Fruit fly (Drosophila melanogaster) whole organism, embryonic: ENCODE results near the gene Mvd.
A peak's percentile ranks its signal among the peaks of the same experiment; 100 is the strongest.

Experiments
- BEAF-32 ChIP-seq: fragments of 200-800 bp; sonication (Bioruptor generic); optimal IDR thresholded peaks from 3 replicates; lab custom pipeline; 2017; ENCODE audit warnings: missing biosample characterization, missing genetic modification characterization, mild to moderate bottlenecking, moderate library complexity, missing genetic modification reagents
- Blimp-1 ChIP-seq: fragments of 200-800 bp; sonication (Bioruptor generic); optimal IDR thresholded peaks from 3 replicates; lab custom pipeline; 2018; ENCODE audit warnings: missing biosample characterization, missing genetic modification characterization, mild to moderate bottlenecking, moderate library complexity, missing genetic modification reagents
- CG10267 ChIP-seq: fragments of 200-800 bp; sonication (Bioruptor generic); optimal IDR thresholded peaks from 2 replicates; lab custom pipeline; 2018; ENCODE audit warnings: missing biosample characterization, mild to moderate bottlenecking, missing genetic modification characterization, moderate library complexity
- CG12299 ChIP-seq: fragments of 200-800 bp; sonication (Bioruptor generic); optimal IDR thresholded peaks from 2 replicates; lab custom pipeline; 2018; ENCODE audit warnings: missing biosample characterization, mild to moderate bottlenecking, missing genetic modification characterization
- CG13287 ChIP-seq: fragments of 200-800 bp; sonication (Bioruptor generic); IDR thresholded peaks from 2 replicates; pipeline ENCODE4 v1.3.6; 2022; ENCODE audit warnings: missing biosample characterization, missing genetic modification characterization; ENCODE audit not compliant: partially characterized antibody
- CG15601 ChIP-seq: fragments of 200-800 bp; sonication (Bioruptor generic); optimal IDR thresholded peaks from 3 replicates; lab custom pipeline; 2019; ENCODE audit warnings: missing biosample characterization, mild to moderate bottlenecking, missing genetic modification characterization, moderate library complexity
- CG1603 ChIP-seq: fragments of 200-800 bp; sonication (Bioruptor generic); optimal IDR thresholded peaks from 2 replicates; lab custom pipeline; 2019; ENCODE audit warnings: missing biosample characterization, mild to moderate bottlenecking, missing genetic modification characterization, moderate library complexity
- CG17829 ChIP-seq: fragments of 200-800 bp; optimal IDR thresholded peaks from 2 replicates; lab custom pipeline; 2019; ENCODE audit warnings: missing biosample characterization, mild to moderate bottlenecking, missing genetic modification characterization, moderate library complexity
- CG17912 ChIP-seq: fragments of 200-800 bp; sonication (Bioruptor generic); optimal IDR thresholded peaks from 2 replicates; lab custom pipeline; 2018; ENCODE audit warnings: missing biosample characterization, mild to moderate bottlenecking, missing genetic modification characterization
- CG30020 ChIP-seq: fragments of 200-800 bp; optimal IDR thresholded peaks from 2 replicates; lab custom pipeline; 2019; ENCODE audit warnings: missing biosample characterization, mild to moderate bottlenecking, missing genetic modification characterization, moderate library complexity
- CG3407 ChIP-seq: fragments of 200-800 bp; sonication (Bioruptor generic); optimal IDR thresholded peaks from 2 replicates; lab custom pipeline; 2018; ENCODE audit warnings: missing biosample characterization, mild to moderate bottlenecking, missing genetic modification characterization
- CG34376 ChIP-seq: fragments of 200-800 bp; sonication (Bioruptor generic); optimal IDR thresholded peaks from 2 replicates; lab custom pipeline; 2018; ENCODE audit warnings: missing biosample characterization, mild to moderate bottlenecking, missing genetic modification characterization
- CG4617 ChIP-seq: fragments of 200-800 bp; sonication (Bioruptor generic); optimal IDR thresholded peaks from 3 replicates; lab custom pipeline; 2016; ENCODE audit warnings: missing biosample characterization, missing genetic modification characterization, borderline replicate concordance
- CG7928 ChIP-seq: fragments of 200-800 bp; sonication (Bioruptor generic); optimal IDR thresholded peaks from 2 replicates; lab custom pipeline; 2017; ENCODE audit warnings: missing biosample characterization, mild to moderate bottlenecking, missing genetic modification characterization
- CG7987 ChIP-seq: fragments of 200-800 bp; sonication (Bioruptor generic); optimal IDR thresholded peaks from 2 replicates; lab custom pipeline; 2018; ENCODE audit warnings: missing biosample characterization, mild to moderate bottlenecking, missing genetic modification characterization, moderate library complexity
- CG8089 ChIP-seq: fragments of 200-800 bp; sonication (Bioruptor generic); optimal IDR thresholded peaks from 3 replicates; lab custom pipeline; 2016; ENCODE audit warnings: missing biosample characterization, missing genetic modification characterization
- CG9797 ChIP-seq: fragments of 200-800 bp; sonication (Bioruptor generic); optimal IDR thresholded peaks from 3 replicates; lab custom pipeline; 2018; ENCODE audit warnings: missing biosample characterization, mild to moderate bottlenecking, missing genetic modification characterization
- CTCF ChIP-seq: fragments of 200-800 bp; sonication (Bioruptor generic); optimal IDR thresholded peaks from 2 replicates; lab custom pipeline; 2017; ENCODE audit warnings: missing biosample characterization, mild to moderate bottlenecking, missing genetic modification characterization, moderate library complexity
- Deaf1 ChIP-seq: fragments of 200-800 bp; optimal IDR thresholded peaks from 3 replicates; lab custom pipeline; 2019; ENCODE audit warnings: missing biosample characterization, mild to moderate bottlenecking, missing genetic modification characterization, moderate library complexity
- E2f2 ChIP-seq: fragments of 200-800 bp; sonication (Bioruptor generic); IDR thresholded peaks from 2 replicates; pipeline ENCODE4 v1.3.6; 2022; ENCODE audit warnings: missing biosample characterization, missing genetic modification characterization
- HLH4C ChIP-seq: fragments of 200-800 bp; sonication (Bioruptor generic); IDR thresholded peaks from 3 replicates; pipeline ENCODE4 v1.3.6; 2022; ENCODE audit warnings: missing biosample characterization, missing genetic modification characterization; ENCODE audit not compliant: partially characterized antibody
- Hr3 ChIP-seq: fragments of 200-800 bp; sonication (Bioruptor generic); optimal IDR thresholded peaks from 3 replicates; lab custom pipeline; 2016; ENCODE audit warnings: missing biosample characterization, missing genetic modification characterization
- Max ChIP-seq: fragments of 200-800 bp; sonication (Bioruptor generic); optimal IDR thresholded peaks from 2 replicates; lab custom pipeline; 2016; ENCODE audit warnings: missing biosample characterization, mild to moderate bottlenecking, missing genetic modification characterization
- Med ChIP-seq: fragments of 200-800 bp; sonication (Bioruptor generic); peaks from one replicate; lab custom pipeline; 2016; ENCODE audit warnings: missing biosample characterization, missing genetic modification characterization, mild to moderate bottlenecking, inconsistent platforms, moderate library complexity
- Opbp ChIP-seq: fragments of 200-800 bp; sonication (Bioruptor generic); IDR thresholded peaks from 3 replicates; pipeline ENCODE4 v1.3.6; 2022; ENCODE audit warnings: missing biosample characterization, missing genetic modification characterization; ENCODE audit not compliant: partially characterized antibody
- Pdp1 ChIP-seq, 2 experiments: fragments of 200-800 bp; sonication (Bioruptor generic); optimal IDR thresholded peaks; 3 replicates each; lab custom pipeline; 2016; ENCODE audit warnings: missing biosample characterization in 2 of 2, missing genetic modification characterization in 2 of 2, mild to moderate bottlenecking in 1 of 2, moderate library complexity in 1 of 2
- Xbp1 ChIP-seq: fragments of 200-800 bp; sonication (Bioruptor generic); optimal IDR thresholded peaks from 3 replicates; lab custom pipeline; 2016; ENCODE audit warnings: missing biosample characterization, mild to moderate bottlenecking, missing genetic modification characterization
- YL-1 ChIP-seq: fragments of 200-800 bp; sonication (Bioruptor generic); optimal IDR thresholded peaks from 3 replicates; lab custom pipeline; 2017; ENCODE audit warnings: missing biosample characterization, mild to moderate bottlenecking, missing genetic modification characterization
- amos ChIP-seq: fragments of 200-800 bp; sonication (Bioruptor generic); IDR thresholded peaks from 2 replicates; pipeline ENCODE4 v1.3.6; 2022; ENCODE audit warnings: missing biosample characterization, missing genetic modification characterization; ENCODE audit not compliant: partially characterized antibody
- ash1 ChIP-seq: fragments of 200-800 bp; sonication (Bioruptor generic); optimal IDR thresholded peaks from 2 replicates; lab custom pipeline; 2018; ENCODE audit warnings: missing biosample characterization, mild to moderate bottlenecking, missing genetic modification characterization
- bbx ChIP-seq: fragments of 200-800 bp; sonication (Bioruptor generic); IDR thresholded peaks from 2 replicates; pipeline ENCODE4 v1.3.6; 2022; ENCODE audit warnings: missing biosample characterization, missing genetic modification characterization; ENCODE audit not compliant: partially characterized antibody
- br ChIP-seq: fragments of >200 bp; optimal IDR thresholded peaks from 2 replicates; lab custom pipeline; 2017
- chinmo ChIP-seq: fragments of 200-800 bp; sonication (Bioruptor generic); IDR thresholded peaks from 4 replicates; pipeline ENCODE4 v1.3.6; 2022; ENCODE audit warnings: missing biosample characterization, missing genetic modification characterization; ENCODE audit not compliant: partially characterized antibody
- crp ChIP-seq, 2 experiments: fragments of 200-800 bp; sonication (Bioruptor generic); optimal IDR thresholded peaks; 2 replicates in 1 of 2; 3 replicates in 1 of 2; lab custom pipeline; 2017; ENCODE audit warnings: missing biosample characterization in 2 of 2, missing genetic modification characterization in 2 of 2, mild to moderate bottlenecking in 1 of 2, moderate library complexity in 1 of 2
- dmrt11E ChIP-seq: fragments of 200-800 bp; sonication (Bioruptor generic); optimal IDR thresholded peaks from 3 replicates; lab custom pipeline; 2018; ENCODE audit warnings: missing biosample characterization, mild to moderate bottlenecking, missing genetic modification characterization, moderate library complexity
- ftz-f1 ChIP-seq: fragments of 200-800 bp; sonication (Bioruptor generic); optimal IDR thresholded peaks from 2 replicates; lab custom pipeline; 2016; ENCODE audit warnings: missing biosample characterization, missing genetic modification characterization
- gro ChIP-seq: fragments of 200-800 bp; sonication (Bioruptor generic); optimal IDR thresholded peaks from 2 replicates; lab custom pipeline; 2016; ENCODE audit warnings: missing biosample characterization, missing genetic modification characterization
- hb ChIP-seq: fragments of 200-800 bp; sonication (Bioruptor generic); IDR thresholded peaks from 3 replicates; pipeline ENCODE4 v1.3.6; 2022; ENCODE audit warnings: missing biosample characterization, missing genetic modification characterization; ENCODE audit not compliant: partially characterized antibody
- insv ChIP-seq, 2 experiments: fragments of 200-800 bp; sonication (Bioruptor generic); optimal IDR thresholded peaks; 3 replicates each; lab custom pipeline; 2016 to 2018; ENCODE audit warnings: missing biosample characterization in 2 of 2, missing genetic modification characterization in 2 of 2
- knrl ChIP-seq: fragments of 200-800 bp; sonication (Bioruptor generic); IDR thresholded peaks from 3 replicates; pipeline ENCODE4 v1.3.6; 2022; ENCODE audit warnings: missing biosample characterization, missing genetic modification characterization; ENCODE audit not compliant: partially characterized antibody
- nom ChIP-seq: fragments of 200-800 bp; sonication (Bioruptor generic); optimal IDR thresholded peaks from 2 replicates; lab custom pipeline; 2017; ENCODE audit warnings: missing biosample characterization, missing genetic modification characterization, mild to moderate bottlenecking, moderate library complexity, missing genetic modification reagents
- phol ChIP-seq: fragments of 200-800 bp; sonication (Bioruptor generic); optimal IDR thresholded peaks from 3 replicates; lab custom pipeline; 2018; ENCODE audit warnings: missing biosample characterization, mild to moderate bottlenecking, missing genetic modification characterization, moderate library complexity
- pzg ChIP-seq: fragments of 200-800 bp; sonication (Bioruptor generic); optimal IDR thresholded peaks from 3 replicates; lab custom pipeline; 2018; ENCODE audit warnings: missing biosample characterization, mild to moderate bottlenecking, missing genetic modification characterization, moderate library complexity
- sisA ChIP-seq: fragments of 200-800 bp; sonication (Bioruptor generic); IDR thresholded peaks from 2 replicates; pipeline ENCODE4 v1.3.6; 2022; ENCODE audit warnings: missing biosample characterization, missing genetic modification characterization
- tll ChIP-seq, 2 experiments: fragments of 200-800 bp in 1 of 2; fragments of >200 bp in 1 of 2; sonication (Bioruptor generic) in 1 of 2; optimal IDR thresholded peaks; 2 replicates each; lab custom pipeline; 2017 to 2019; ENCODE audit warnings: missing biosample characterization in 2 of 2, missing genetic modification characterization in 2 of 2, mild to moderate bottlenecking in 1 of 2, moderate library complexity in 1 of 2
- tna ChIP-seq: fragments of 200-800 bp; sonication (Bioruptor generic); IDR thresholded peaks from 2 replicates; pipeline ENCODE4 v1.3.6; 2022; ENCODE audit warnings: missing biosample characterization, missing genetic modification characterization; ENCODE audit not compliant: partially characterized antibody
- trem ChIP-seq: fragments of 200-800 bp; optimal IDR thresholded peaks from 3 replicates; lab custom pipeline; 2019; ENCODE audit warnings: missing biosample characterization, mild to moderate bottlenecking, missing genetic modification characterization, moderate library complexity
- unc-4 ChIP-seq: fragments of 200-800 bp; sonication (Bioruptor generic); IDR thresholded peaks from 2 replicates; pipeline ENCODE4 v1.3.6; 2022; ENCODE audit warnings: missing biosample characterization, missing genetic modification characterization; ENCODE audit not compliant: partially characterized antibody

Mvd gene

DNA sequence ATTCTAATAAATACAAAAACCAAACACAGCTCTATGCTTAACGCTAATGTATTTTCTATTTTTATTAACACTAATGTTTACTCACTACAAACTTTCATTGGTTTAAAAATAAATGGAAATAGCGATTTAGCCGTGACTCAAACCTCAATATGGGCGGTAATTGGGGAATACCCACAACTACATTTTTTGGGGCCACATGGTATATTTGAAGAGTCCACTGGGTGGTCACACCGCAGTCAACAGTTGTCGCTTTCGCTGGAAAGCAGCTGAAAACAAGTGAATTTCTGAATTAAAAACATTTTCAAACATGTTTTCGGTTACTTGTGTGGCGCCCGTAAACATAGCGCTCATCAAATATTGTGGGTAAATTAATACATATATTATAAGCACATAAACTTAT, at the start of gene Mvd (continued):
- TF ChIP-seq Xbp1 = peak; percentile 14
- peak; percentile 11 for TF ChIP-seq Max (GFP tag; lab: Kevin White, UChicago)
- 0 out of 4 replicates have a peak, but pooled peaks have one; percentile 37 for TF ChIP-seq chinmo
- peak; percentile 81 for TF ChIP-seq Med
- no peak for TF ChIP-seq dmrt11E
- peak; percentile 10; the same call in 1 of the 3 replicates for TF ChIP-seq knrl
- peak; percentile 84 for TF ChIP-seq CG1603 (tag; lab: Kevin White, UChicago)
- peak; percentile 15 for TF ChIP-seq ftz-f1
- peak; percentile 65 for TF ChIP-seq CG13287 (GFP tag; lab: Robert Waterston, UW)
- peak; percentile 68 for TF ChIP-seq Blimp-1
- no peak for TF ChIP-seq CG3407 (GFP tag; lab: Kevin White, UChicago)
- TF ChIP-seq Deaf1 (tag; lab: Kevin White, UChicago) = no peak
- TF ChIP-seq CG7928 = peak; percentile 38
- peak; percentile 54 for TF ChIP-seq BEAF-32
- TF ChIP-seq unc-4 (GFP tag; lab: Robert Waterston, UW) = 0 out of 2 replicates have a peak, but pooled peaks have one; percentile 35
- peak in 1 of 2 experiments; percentile 46 for TF ChIP-seq Pdp1 (GFP tag; optimal IDR thresholded peaks at IDR 0.05; lab: Kevin White, UChicago)
- peak; percentile 45 for TF ChIP-seq bbx (GFP tag; lab: Robert Waterston, UW)
- no peak for TF ChIP-seq CG8089 (GFP tag; lab: Kevin White, UChicago)
- TF ChIP-seq sisA = no peak
- peak; percentile 68 for TF ChIP-seq CTCF (GFP tag; lab: Kevin White, UChicago)
- no peak for TF ChIP-seq tll (GFP tag; optimal IDR thresholded peaks at IDR 0.05; lab: Kevin White, UChicago)
- peak; percentile 18; the same call in 1 of the 2 replicates for TF ChIP-seq amos
- TF ChIP-seq crp (GFP tag; optimal IDR thresholded peaks at IDR 0.05; lab: Kevin White, UChicago) = peak in 1 of 2 experiments; percentile 52
- TF ChIP-seq HLH4C = peak; percentile 13; the same call in 1 of the 3 replicates
- TF ChIP-seq CG4617 (GFP tag; lab: Kevin White, UChicago) = peak; percentile 18
- TF ChIP-seq YL-1 (GFP tag; lab: Kevin White, UChicago) = peak; percentile 77
- peak; percentile 58 for TF ChIP-seq E2f2 (GFP tag; lab: Robert Waterston, UW)
- TF ChIP-seq CG9797 = peak; percentile 82
- TF ChIP-seq CG12299 = no peak
- peak; percentile 27 for TF ChIP-seq CG15601
- peak; percentile 92 for TF ChIP-seq pzg (GFP tag; lab: Kevin White, UChicago)
- TF ChIP-seq trem (tag; lab: Kevin White, UChicago) = peak; percentile 48
- TF ChIP-seq CG7987 (GFP tag; lab: Kevin White, UChicago) = peak; percentile 19
- TF ChIP-seq ash1 (GFP tag; lab: Kevin White, UChicago) = no peak
- TF ChIP-seq CG17829 (tag; lab: Kevin White, UChicago) = peak; percentile 31
- peak; percentile 0 for TF ChIP-seq Hr3 (GFP tag; lab: Kevin White, UChicago)
- TF ChIP-seq br (lab: Kevin White, UChicago) = no peak
- no peak for TF ChIP-seq CG17912 (GFP tag; lab: Kevin White, UChicago)
- TF ChIP-seq insv (GFP tag; optimal IDR thresholded peaks at IDR 0.05; lab: Kevin White, UChicago) = peak in 1 of 2 experiments; percentile 24
- peak; percentile 6 for TF ChIP-seq gro (GFP tag; lab: Kevin White, UChicago)
- TF ChIP-seq CG34376 (GFP tag; lab: Kevin White, UChicago) = peak; percentile 7
- peak; percentile 69 for TF ChIP-seq Opbp
- peak; percentile 64 for TF ChIP-seq CG10267 (tag; lab: Kevin White, UChicago)
- TF ChIP-seq nom (GFP tag; lab: Kevin White, UChicago) = peak; percentile 7
- TF ChIP-seq phol (tag; lab: Kevin White, UChicago) = peak; percentile 60
- TF ChIP-seq CG30020 = peak; percentile 39
- TF ChIP-seq hb (GFP tag; lab: Robert Waterston, UW) = no peak
- no peak for TF ChIP-seq tna (GFP tag; lab: Robert Waterston, UW)
